Fruit fly (Drosophila melanogaster): ENCODE results near the gene Idgf3.

DNA sequence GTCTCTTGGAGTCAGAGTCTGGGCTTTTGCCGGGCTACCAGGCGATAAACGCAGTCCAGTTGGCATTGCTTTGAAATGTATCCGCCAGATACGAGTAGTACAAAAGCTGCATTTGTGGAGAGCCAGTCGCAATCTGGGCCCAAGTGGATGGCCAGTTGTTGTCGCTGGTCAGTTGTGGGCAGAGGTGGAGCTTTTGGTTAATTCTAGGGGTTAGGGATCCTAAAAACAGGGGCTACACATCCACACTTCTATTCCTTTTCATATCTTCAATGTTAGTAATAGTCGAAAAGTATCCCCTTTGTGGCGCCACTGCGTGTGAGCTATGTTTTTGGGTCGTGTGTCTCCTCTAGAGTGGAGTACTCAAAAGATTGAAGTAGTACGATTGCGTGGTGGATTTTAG is 48.2 kb upstream of the Idgf3 start:
- TF ChIP-seq CG10348 (GFP tag; IDR thresholded peaks at IDR 0.05) (no peak), CG15710 (tag; optimal IDR thresholded peaks at IDR 0.05) (no peak), Pif1B (GFP tag; optimal IDR thresholded peaks at IDR 0.05) (peak; percentile 29), CG8301 (tag; optimal IDR thresholded peaks at IDR 0.05) (no peak), Snoo (tag; optimal IDR thresholded peaks at IDR 0.05) (no peak), CG14655 (GFP tag; optimal IDR thresholded peaks at IDR 0.05) (peak; percentile 49), CG9948 (tag; optimal IDR thresholded peaks at IDR 0.05) (peak; percentile 5), CG13204 (GFP tag; optimal IDR thresholded peaks at IDR 0.05) (no peak), CG12605 (GFP tag; IDR thresholded peaks at IDR 0.05) (0 out of 2 replicates have a peak, but pooled peaks have one; percentile 41), Pif1A (GFP tag; optimal IDR thresholded peaks at IDR 0.05) (peak; percentile 34), CG17806 (tag; optimal IDR thresholded peaks at IDR 0.05) (no peak)

Measured in whole organism, pupa.